Fruit fly (Drosophila melanogaster) whole organism: ENCODE measurements around the gene Qtzl.

Experiments used
- CG8478 ChIP-seq: fragments of >200 bp; optimal IDR thresholded peaks from 2 replicates; lab custom pipeline; 2018; ENCODE audit warnings: inconsistent platforms
- Dll ChIP-seq: fragments of >200 bp; optimal IDR thresholded peaks from 2 replicates; lab custom pipeline; 2017
- EcR ChIP-seq, 2 experiments: fragments of >200 bp; optimal IDR thresholded peaks; 2 replicates each; lab custom pipeline; 2017; ENCODE audit warnings: missing biosample characterization in 2 of 2, missing genetic modification characterization in 2 of 2, missing genetic modification reagents in 2 of 2
- pan ChIP-seq: fragments of >200 bp; optimal IDR thresholded peaks from 2 replicates; lab custom pipeline; 2017
- psq ChIP-seq: fragments of >200 bp; optimal IDR thresholded peaks from 2 replicates; lab custom pipeline; 2017
- usp ChIP-seq: fragments of >200 bp; optimal IDR thresholded peaks from 2 replicates; lab custom pipeline; 2017; ENCODE audit warnings: missing biosample characterization, missing genetic modification characterization, mixed read lengths

dm6 chr2L:12002922-12003791 is 7.6 kb downstream of the Qtzl start:
- TF ChIP-seq pan (lab: Kevin White, UChicago) (no peak), Dll (lab: Kevin White, UChicago) (peak; percentile 50), CG8478 (lab: Kevin White, UChicago) (no peak), psq (lab: Kevin White, UChicago) (no peak), usp (GFP tag; lab: Kevin White, UChicago) (no peak), EcR (GFP tag; optimal IDR thresholded peaks at IDR 0.05; lab: Kevin White, UChicago) (no peak)
